Fruit fly (Drosophila melanogaster) whole organism, wandering third instar larva: ENCODE data around the gene Tep3.
"Not testable (repeated sequence)": the region's sequence is repeated elsewhere in the genome, so short reads cannot be mapped to it uniquely, and the experiment has no call there.

Source experiments
- Abd-B ChIP-seq: fragments of >200 bp; optimal IDR thresholded peaks from 2 replicates; lab custom pipeline; 2017; ENCODE audit warnings: missing biosample characterization, missing genetic modification characterization
- CrebA ChIP-seq: fragments of 200-800 bp; sonication (Bioruptor generic); optimal IDR thresholded peaks from 2 replicates; lab custom pipeline; 2016; ENCODE audit warnings: missing biosample characterization, mild to moderate bottlenecking, missing genetic modification characterization, borderline replicate concordance
- Dfd ChIP-seq: fragments of >200 bp; optimal IDR thresholded peaks from 2 replicates; lab custom pipeline; 2017; ENCODE audit warnings: missing biosample characterization, missing genetic modification characterization
- Dif ChIP-seq: fragments of 200-275, 200-300 bp; sonication (Bioruptor generic); optimal IDR thresholded peaks from 2 replicates; lab custom pipeline; 2018; ENCODE audit warnings: missing biosample characterization, missing genetic modification characterization; ENCODE audit not compliant: partially characterized antibody
- GATAd ChIP-seq: sonication (Bioruptor generic); optimal IDR thresholded peaks from 2 replicates; lab custom pipeline; 2016; ENCODE audit warnings: missing biosample characterization, missing genetic modification characterization
- Hr78 ChIP-seq: fragments of >200 bp; optimal IDR thresholded peaks from 2 replicates; lab custom pipeline; 2017; ENCODE audit warnings: missing biosample characterization, missing genetic modification characterization
- Hr83 ChIP-seq: fragments of 200-300 bp; sonication (Bioruptor generic); optimal IDR thresholded peaks from 2 replicates; lab custom pipeline; 2016; ENCODE audit warnings: missing biosample characterization, mild to moderate bottlenecking, missing genetic modification characterization, moderate library complexity; ENCODE audit not compliant: poor library complexity, severe bottlenecking
- Mio ChIP-seq: sonication (Bioruptor generic); optimal IDR thresholded peaks from 2 replicates; lab custom pipeline; 2016; ENCODE audit warnings: missing biosample characterization, missing genetic modification characterization
- N ChIP-seq: fragments of >200 bp; optimal IDR thresholded peaks from 2 replicates; lab custom pipeline; 2018; ENCODE audit warnings: missing biosample characterization, missing external identifiers, missing genetic modification characterization
- OdsH ChIP-seq: fragments of 200-800 bp; sonication (Bioruptor generic); optimal IDR thresholded peaks from 2 replicates; lab custom pipeline; 2016; ENCODE audit warnings: missing biosample characterization, mild to moderate bottlenecking, missing genetic modification characterization
- Rel ChIP-seq, 2 experiments: fragments of 200-800 bp; sonication (Bioruptor generic) in 1 of 2; optimal IDR thresholded peaks; 2 replicates in 1 of 2; 3 replicates in 1 of 2; lab custom pipeline; 2016 to 2019; ENCODE audit warnings: mild to moderate bottlenecking in 2 of 2, missing biosample characterization in 2 of 2, missing genetic modification characterization in 2 of 2, moderate library complexity in 1 of 2
- Sp1 ChIP-seq: fragments of 200-800 bp; sonication (Bioruptor generic); optimal IDR thresholded peaks from 3 replicates; lab custom pipeline; 2019; ENCODE audit warnings: missing biosample characterization, mild to moderate bottlenecking, missing genetic modification characterization, moderate library complexity
- br ChIP-seq: fragments of 200-800 bp; sonication (Bioruptor generic); optimal IDR thresholded peaks from 2 replicates; lab custom pipeline; 2016; ENCODE audit warnings: missing biosample characterization, missing genetic modification characterization
- brk ChIP-seq: fragments of 200-800 bp; sonication (Bioruptor generic); optimal IDR thresholded peaks from 2 replicates; lab custom pipeline; 2016; ENCODE audit warnings: missing biosample characterization, mild to moderate bottlenecking, missing genetic modification characterization
- dl ChIP-seq, 2 experiments: fragments of 175-275, 200-275 bp in 1 of 2; fragments of 200-275 bp in 1 of 2; sonication (Bioruptor generic); optimal IDR thresholded peaks; lab custom pipeline; 2018; ENCODE audit warnings: mild to moderate bottlenecking in 2 of 2, missing biosample characterization in 2 of 2, missing genetic modification characterization in 2 of 2, moderate library complexity in 2 of 2; ENCODE audit not compliant: partially characterized antibody in 2 of 2, insufficient read depth in 1 of 2
- dmrt93B ChIP-seq: fragments of 200-800 bp; sonication (Bioruptor generic); optimal IDR thresholded peaks from 2 replicates; lab custom pipeline; 2018; ENCODE audit warnings: missing biosample characterization, mild to moderate bottlenecking, missing genetic modification characterization
- dsf ChIP-seq: sonication (Bioruptor generic); optimal IDR thresholded peaks from 2 replicates; lab custom pipeline; 2016; ENCODE audit warnings: missing biosample characterization, missing genetic modification characterization, borderline replicate concordance
- ey ChIP-seq: fragments of 200-800 bp; sonication (Bioruptor generic); optimal IDR thresholded peaks from 2 replicates; lab custom pipeline; 2016; ENCODE audit warnings: missing biosample characterization, missing genetic modification characterization
- foxo ChIP-seq, 2 experiments: fragments of 200-800 bp; sonication (Bioruptor generic); optimal IDR thresholded peaks; 2 replicates in 1 of 2; 3 replicates in 1 of 2; lab custom pipeline; 2016 to 2017; ENCODE audit warnings: missing biosample characterization in 2 of 2, missing genetic modification characterization in 2 of 2
- fru ChIP-seq: fragments of 200-800 bp; sonication (Bioruptor generic); optimal IDR thresholded peaks from 3 replicates; lab custom pipeline; 2016; ENCODE audit warnings: missing biosample characterization, mild to moderate bottlenecking, missing genetic modification characterization
- h ChIP-seq: fragments of 200-800 bp; sonication (Bioruptor generic); optimal IDR thresholded peaks from 3 replicates; lab custom pipeline; 2016; ENCODE audit warnings: missing biosample characterization, mild to moderate bottlenecking, missing genetic modification characterization
- pan ChIP-seq: fragments of >200 bp; optimal IDR thresholded peaks from 2 replicates; lab custom pipeline; 2017
- rgr ChIP-seq: fragments of 200-800 bp; sonication (Bioruptor generic); optimal IDR thresholded peaks from 3 replicates; lab custom pipeline; 2016; ENCODE audit warnings: missing biosample characterization, mild to moderate bottlenecking, missing genetic modification characterization
- woc ChIP-seq: sonication (Bioruptor generic); optimal IDR thresholded peaks from 2 replicates; lab custom pipeline; 2016; ENCODE audit warnings: missing biosample characterization, mild to moderate bottlenecking, missing genetic modification characterization

Gene Tep3

dm6 chr2L:7722102-7722501 is 19.5 kb downstream of the Tep3 start:
- peak; percentile 69 for TF ChIP-seq Dfd
- TF ChIP-seq Mio: no peak

- TF ChIP-seq woc (no peak), ey (GFP tag; lab: Kevin White, UChicago) (no peak), GATAd (GFP tag; lab: Kevin White, UChicago) (no peak), Dif (GFP tag; lab: Kevin White, UChicago) (no peak), Abd-B (GFP tag; lab: Kevin White, UChicago) (no peak), Hr83 (GFP tag; lab: Kevin White, UChicago) (no peak)
These were observed 20.1 kb downstream of the Tep3 start, which contains the start of gene CG13794 for dm6 chr2L:7722723-7723122. TSS of gene CG13794 (minus strand) at chr2L:7722823.

DNA sequence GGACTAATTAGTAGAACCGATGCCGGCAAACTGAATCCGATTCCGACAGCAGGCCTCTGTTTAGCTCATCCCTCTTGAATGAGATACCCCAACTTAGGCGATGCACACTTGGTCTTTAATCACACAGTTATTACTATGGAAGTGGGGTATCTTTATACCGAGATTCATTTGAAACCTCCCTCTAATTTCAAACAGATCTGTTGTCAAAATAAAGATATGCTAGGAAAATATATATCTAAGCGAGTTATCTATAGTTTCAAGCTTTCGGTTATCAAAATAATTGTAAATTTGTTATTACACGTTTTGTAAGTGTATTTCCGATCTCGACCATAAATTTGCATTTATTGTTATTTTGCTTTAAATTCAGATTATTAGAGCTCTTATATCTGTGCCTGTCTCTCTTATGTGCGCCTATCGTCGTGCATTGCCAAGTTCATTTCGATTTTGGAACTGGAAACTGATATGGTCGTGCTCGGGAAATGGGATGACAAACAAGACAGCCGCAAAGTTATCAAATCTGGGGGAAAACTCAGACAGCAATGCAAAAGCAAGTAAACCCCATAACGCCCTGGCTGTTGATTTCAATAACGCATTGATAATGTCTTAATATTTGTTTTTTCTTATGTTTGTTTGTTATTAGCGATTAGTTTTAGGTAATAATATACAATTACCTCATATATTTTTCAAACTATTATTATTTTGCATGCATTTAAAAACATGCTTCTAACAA is 23.8 kb downstream of the Tep3 start, which contains the start of gene CG13795:
CG13795 (minus strand) TSS at position 31 of the 730 bp plus-strand sequence.
- no peak for TF ChIP-seq Rel (GFP tag; optimal IDR thresholded peaks at IDR 0.05; lab: Kevin White, UChicago)
- peak; percentile 95 for TF ChIP-seq Rel (tag; optimal IDR thresholded peaks at IDR 0.05; lab: Kevin White, UChicago)
- TF ChIP-seq Sp1 (GFP tag; lab: Kevin White, UChicago): no peak
- no peak for TF ChIP-seq Hr78 (GFP tag; lab: Kevin White, UChicago)
- peak; percentile 28 for TF ChIP-seq br
- TF ChIP-seq woc: no peak
- peak; percentile 48 for TF ChIP-seq rgr
- TF ChIP-seq Dif (GFP tag; lab: Kevin White, UChicago): no peak
- peak; percentile 28 for TF ChIP-seq h
- TF ChIP-seq GATAd (GFP tag; lab: Kevin White, UChicago): no peak
- TF ChIP-seq fru (GFP tag; lab: Kevin White, UChicago): peak; percentile 43
- TF ChIP-seq ey (GFP tag; lab: Kevin White, UChicago): peak; percentile 24
- TF ChIP-seq dmrt93B (GFP tag; lab: Kevin White, UChicago): no peak
- TF ChIP-seq OdsH (GFP tag; lab: Kevin White, UChicago): no peak
- TF ChIP-seq N: no peak
- no peak for TF ChIP-seq Hr83 (GFP tag; lab: Kevin White, UChicago)

DNA sequence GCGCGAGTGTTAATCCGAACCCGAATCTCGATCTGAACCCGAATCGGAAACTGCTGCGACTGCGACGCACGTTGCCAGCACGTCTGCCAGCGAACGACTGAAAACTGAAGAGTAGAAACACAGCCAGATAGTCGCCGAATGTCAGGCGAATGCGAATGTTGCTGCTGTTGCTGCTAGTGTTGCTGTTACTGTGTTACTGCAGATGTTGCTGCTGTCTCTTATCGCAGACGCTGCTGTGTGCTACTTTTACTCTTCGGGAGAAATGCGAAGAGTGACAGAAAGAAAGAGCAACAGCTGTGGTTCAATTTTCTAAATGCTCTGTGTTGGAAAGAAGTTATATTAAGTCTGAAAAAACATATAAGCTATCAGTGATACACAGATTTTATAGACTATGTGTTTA is 30.0 kb downstream of the Tep3 start, which contains the start of gene CG13796:
CG13796 (minus strand) TSS at position 101 of the 400 bp plus-strand sequence.
- TF ChIP-seq pan (lab: Kevin White, UChicago); Dif (GFP tag; lab: Kevin White, UChicago); dmrt93B (GFP tag; lab: Kevin White, UChicago): not testable (repeated sequence)
- TF ChIP-seq, all 38 proteins: peak for 0; not testable (repeated sequence) for 38

DNA sequence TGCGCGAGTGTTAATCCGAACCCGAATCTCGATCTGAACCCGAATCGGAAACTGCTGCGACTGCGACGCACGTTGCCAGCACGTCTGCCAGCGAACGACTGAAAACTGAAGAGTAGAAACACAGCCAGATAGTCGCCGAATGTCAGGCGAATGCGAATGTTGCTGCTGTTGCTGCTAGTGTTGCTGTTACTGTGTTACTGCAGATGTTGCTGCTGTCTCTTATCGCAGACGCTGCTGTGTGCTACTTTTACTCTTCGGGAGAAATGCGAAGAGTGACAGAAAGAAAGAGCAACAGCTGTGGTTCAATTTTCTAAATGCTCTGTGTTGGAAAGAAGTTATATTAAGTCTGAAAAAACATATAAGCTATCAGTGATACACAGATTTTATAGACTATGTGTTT is 36.1 kb downstream of the Tep3 start, which contains the start of gene CG31904:
CG31904 (minus strand) TSS at position 101 of the 400 bp plus-strand sequence.
- not testable (repeated sequence) for TF ChIP-seq br; brk (GFP tag; lab: Kevin White, UChicago); ey (GFP tag; lab: Kevin White, UChicago)

DNA sequence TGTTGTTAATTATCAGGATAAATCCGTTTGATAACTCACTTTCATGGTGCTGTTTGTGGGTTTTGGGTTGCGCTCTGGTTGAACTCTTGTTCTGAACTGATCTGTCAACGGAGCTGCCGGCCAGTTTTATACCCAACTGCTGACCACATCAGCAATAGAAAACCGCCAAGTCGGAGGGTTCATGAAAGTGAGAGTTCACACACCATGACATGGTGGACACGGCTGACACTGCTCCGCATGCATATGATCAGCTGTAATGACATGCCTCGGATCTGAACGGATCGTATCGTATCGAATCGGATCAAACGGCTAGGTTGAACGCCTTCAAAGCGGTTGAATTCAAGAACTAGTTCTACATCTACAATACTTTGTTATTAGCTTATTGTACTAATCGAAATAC is 38.8 kb downstream of the Tep3 start, which contains the start of gene Acp1:
Acp1 (minus strand) TSS at position 101 of the 400 bp plus-strand sequence.
- no peak for TF ChIP-seq dl (GFP tag; optimal IDR thresholded peaks at IDR 0.05; lab: Kevin White, UChicago; ENCODE audit: insufficient read depth in 1 of 2, partially characterized antibody in 2 of 2)
- no peak for TF ChIP-seq CrebA (GFP tag; lab: Kevin White, UChicago)
- TF ChIP-seq Dfd: no peak
- no peak for TF ChIP-seq dsf (GFP tag; lab: Kevin White, UChicago)
- no peak for TF ChIP-seq N
- TF ChIP-seq foxo (GFP tag; optimal IDR thresholded peaks at IDR 0.05; lab: Kevin White, UChicago): no peak
- TF ChIP-seq pan (lab: Kevin White, UChicago): no peak
- TF ChIP-seq Dif (GFP tag; lab: Kevin White, UChicago): no peak
